Worm (Caenorhabditis elegans) whole organism, midembryonic: ENCODE data around the gene cal-3.

Experiments used
- T22C8.4 ChIP-seq: fragments of 200-800 bp; sonication (Bioruptor generic); IDR thresholded peaks from 2 replicates; pipeline ENCODE4 v1.3.6; 2022; ENCODE audit warnings: missing genetic modification characterization, missing compliant biosample characterization
- cog-1 ChIP-seq: sonication (generic microtip); optimal IDR thresholded peaks from 2 replicates; lab custom pipeline; 2016; ENCODE audit warnings: missing genetic modification characterization, missing compliant biosample characterization
- flt-1 ChIP-seq: fragments of 200-800 bp; sonication (Bioruptor generic); IDR thresholded peaks from 2 replicates; pipeline ENCODE4 v1.3.6; 2022; ENCODE audit warnings: missing genetic modification characterization, missing compliant biosample characterization
- klf-2 ChIP-seq: fragments of 200-800 bp; sonication (Bioruptor generic); conservative IDR thresholded peaks from 2 replicates; pipeline ENCODE4 v1.3.6; 2022; ENCODE audit warnings: missing genetic modification reagents, missing genetic modification characterization, missing compliant biosample characterization
- ref-1 ChIP-seq: fragments of 200-800 bp; sonication (Bioruptor generic); conservative IDR thresholded peaks from 2 replicates; pipeline ENCODE4 v1.3.6; 2022; ENCODE audit warnings: missing genetic modification reagents, missing genetic modification characterization, missing compliant biosample characterization
- tab-1 ChIP-seq: fragments of 200-800 bp; sonication (Bioruptor generic); IDR thresholded peaks from 2 replicates; pipeline ENCODE4 v1.3.6; 2022; ENCODE audit warnings: missing genetic modification characterization, missing compliant biosample characterization
- ztf-23 ChIP-seq: fragments of 200-800 bp; sonication (Bioruptor generic); IDR thresholded peaks from 2 replicates; pipeline ENCODE4 v1.3.6; 2022; ENCODE audit warnings: missing genetic modification reagents, missing genetic modification characterization, missing compliant biosample characterization

ce11 chrIV:3815259-3815644 is 19.7 kb downstream of the cal-3 start:
- TF ChIP-seq klf-2 (no peak), cog-1 (no peak), tab-1 (no peak), ztf-23 (GFP tag; lab: Robert Waterston, UW) (no peak), flt-1 (GFP tag; lab: Robert Waterston, UW) (no peak), ref-1 (GFP tag; lab: Robert Waterston, UW) (no peak), T22C8.4 (GFP tag; lab: Robert Waterston, UW) (no peak)
